Worm (Caenorhabditis elegans) whole organism, L3 larva: ENCODE results near the gene cah-4.

ENCODE experiments used
- egl-27 ChIP-seq: sonication (generic microtip); optimal IDR thresholded peaks from 4 replicates; lab custom pipeline; 2017; ENCODE audit warnings: missing biosample characterization, missing genetic modification reagents, missing genetic modification characterization
- elt-3 ChIP-seq, 3 experiments: fragments of 150-350 bp in 1 of 3; sonication (generic microtip) in 2 of 3; optimal IDR thresholded peaks; 2 replicates in 2 of 3; 4 replicates in 1 of 3; lab custom pipeline; 2014 to 2017; ENCODE audit warnings: missing biosample characterization in 3 of 3, missing genetic modification characterization in 3 of 3
- fos-1 ChIP-seq: fragments of 150-350 bp; optimal IDR thresholded peaks from 2 replicates; lab custom pipeline; 2014; ENCODE audit warnings: missing biosample characterization, missing genetic modification characterization
- jun-1 ChIP-seq: fragments of 150-350 bp; optimal IDR thresholded peaks from 2 replicates; lab custom pipeline; 2014; ENCODE audit warnings: missing biosample characterization, missing genetic modification reagents, missing genetic modification characterization
- nfya-1 ChIP-seq: sonication (generic microtip); optimal IDR thresholded peaks from 2 replicates; lab custom pipeline; 2017; ENCODE audit warnings: missing genetic modification characterization, mild to moderate bottlenecking, missing compliant biosample characterization, antibody characterized with exemption, moderate library complexity; ENCODE audit not compliant: insufficient read depth
- nhr-11 ChIP-seq: fragments of 150-350 bp; optimal IDR thresholded peaks from 2 replicates; lab custom pipeline; 2014; ENCODE audit warnings: missing biosample characterization, missing genetic modification characterization
- pqm-1 ChIP-seq: fragments of 150-350 bp; optimal IDR thresholded peaks from 2 replicates; lab custom pipeline; 2017; ENCODE audit warnings: missing biosample characterization, missing genetic modification characterization, inconsistent platforms
- snpc-4 ChIP-seq: fragments of 150-350 bp; optimal IDR thresholded peaks from 2 replicates; lab custom pipeline; 2014; ENCODE audit warnings: missing biosample characterization, missing genetic modification characterization
- ztf-11 ChIP-seq: fragments of 150-350 bp; optimal IDR thresholded peaks from 2 replicates; lab custom pipeline; 2014; ENCODE audit warnings: missing biosample characterization, missing genetic modification characterization

ce11 chrX:13510234-13510837 lies 32.0 kb upstream of the cah-4 start:
- TF ChIP-seq snpc-4 (no peak), pqm-1 (no peak), ztf-11 (tag; lab: Kevin White, UChicago) (no peak), jun-1 (tag; lab: Kevin White, UChicago) (no peak), nhr-11 (tag; lab: Kevin White, UChicago) (no peak), elt-3 (tag; optimal IDR thresholded peaks at IDR 0.05; lab: Kevin White, UChicago) (no peak), egl-27 (tag; lab: Kevin White, UChicago) (no peak), fos-1 (tag; lab: Kevin White, UChicago) (no peak), nfya-1 (no peak)
